Fruit fly (Drosophila melanogaster): ENCODE data around the gene CG4041.

Gene CG4041

dm6 chrX:4918228-4919022 is at the start of gene CG4041, which contains the start of gene Hgsnat:
Gene CG4041 (minus strand): TSS chrX:4918447.
Gene Hgsnat (plus strand): TSS chrX:4918730.
- TF ChIP-seq Dll (optimal IDR thresholded peaks at IDR 0.05) (no peak), psq (optimal IDR thresholded peaks at IDR 0.05) (no peak), pan (optimal IDR thresholded peaks at IDR 0.05) (no peak), CG8478 (optimal IDR thresholded peaks at IDR 0.05) (no peak), usp (GFP tag; optimal IDR thresholded peaks at IDR 0.05) (no peak), EcR (GFP tag; optimal IDR thresholded peaks at IDR 0.05) (no peak)

dm6 chrX:4965673-4966072 is 47.4 kb upstream of the CG4041 start:
- TF ChIP-seq EcR (GFP tag; optimal IDR thresholded peaks at IDR 0.05) (no peak), CG8478 (optimal IDR thresholded peaks at IDR 0.05) (no peak), usp (GFP tag; optimal IDR thresholded peaks at IDR 0.05) (no peak)

dm6 chrX:4962964-4963363 is 44.7 kb upstream of the CG4041 start:
- no peak for TF ChIP-seq EcR (GFP tag; optimal IDR thresholded peaks at IDR 0.05)
- no peak for TF ChIP-seq usp (GFP tag; optimal IDR thresholded peaks at IDR 0.05)
- TF ChIP-seq psq (optimal IDR thresholded peaks at IDR 0.05), result no peak

dm6 chrX:4961028-4961427 is 42.8 kb upstream of the CG4041 start, which contains the start of gene CG15468:
Gene CG15468 (minus strand): TSS chrX:4961128.
- TF ChIP-seq CG8478 (optimal IDR thresholded peaks at IDR 0.05) (no peak), pan (optimal IDR thresholded peaks at IDR 0.05) (no peak), EcR (GFP tag; optimal IDR thresholded peaks at IDR 0.05) (no peak)

dm6 chrX:4958872-4959271 is 40.6 kb upstream of the CG4041 start:
- TF ChIP-seq pan (optimal IDR thresholded peaks at IDR 0.05) (no peak), Dll (optimal IDR thresholded peaks at IDR 0.05) (no peak), usp (GFP tag; optimal IDR thresholded peaks at IDR 0.05) (no peak), EcR (GFP tag; optimal IDR thresholded peaks at IDR 0.05) (no peak), CG8478 (optimal IDR thresholded peaks at IDR 0.05) (no peak), psq (optimal IDR thresholded peaks at IDR 0.05) (no peak)

dm6 chrX:4955788-4956442 is 37.7 kb upstream of the CG4041 start:
- TF ChIP-seq CG8478 (optimal IDR thresholded peaks at IDR 0.05) (no peak), usp (GFP tag; optimal IDR thresholded peaks at IDR 0.05) (no peak), EcR (GFP tag; optimal IDR thresholded peaks at IDR 0.05) (no peak), psq (optimal IDR thresholded peaks at IDR 0.05) (no peak)

- no peak for TF ChIP-seq pan (optimal IDR thresholded peaks at IDR 0.05)
- no peak for TF ChIP-seq CG8478 (optimal IDR thresholded peaks at IDR 0.05)
- no peak for TF ChIP-seq Dll (optimal IDR thresholded peaks at IDR 0.05)
- TF ChIP-seq usp (GFP tag; optimal IDR thresholded peaks at IDR 0.05), result no peak
- no peak for TF ChIP-seq EcR (GFP tag; optimal IDR thresholded peaks at IDR 0.05)
- no peak for TF ChIP-seq psq (optimal IDR thresholded peaks at IDR 0.05)
Measured at dm6 chrX:4943505-4943904, 25.3 kb upstream of the CG4041 start.

- TF ChIP-seq EcR (GFP tag; optimal IDR thresholded peaks at IDR 0.05), result no peak
- no peak for TF ChIP-seq Dll (optimal IDR thresholded peaks at IDR 0.05)
- no peak for TF ChIP-seq pan (optimal IDR thresholded peaks at IDR 0.05)
- TF ChIP-seq psq (optimal IDR thresholded peaks at IDR 0.05), result no peak
- no peak for TF ChIP-seq usp (GFP tag; optimal IDR thresholded peaks at IDR 0.05)
Measured at dm6 chrX:4941512-4941911, 23.3 kb upstream of the CG4041 start.

dm6 chrX:4940527-4940926 is 22.3 kb upstream of the CG4041 start:
- no peak for TF ChIP-seq usp (GFP tag; optimal IDR thresholded peaks at IDR 0.05)
- TF ChIP-seq psq (optimal IDR thresholded peaks at IDR 0.05), result no peak
- TF ChIP-seq pan (optimal IDR thresholded peaks at IDR 0.05), result no peak
- no peak for TF ChIP-seq CG8478 (optimal IDR thresholded peaks at IDR 0.05)
- TF ChIP-seq EcR (GFP tag; optimal IDR thresholded peaks at IDR 0.05), result no peak
- no peak for TF ChIP-seq Dll (optimal IDR thresholded peaks at IDR 0.05)

- no peak for TF ChIP-seq EcR (GFP tag; optimal IDR thresholded peaks at IDR 0.05)
Measured at dm6 chrX:4939788-4940441, 21.7 kb upstream of the CG4041 start.

- TF ChIP-seq EcR (GFP tag; optimal IDR thresholded peaks at IDR 0.05) (no peak), pan (optimal IDR thresholded peaks at IDR 0.05) (no peak)
Measured at dm6 chrX:4938986-4939385, 20.7 kb upstream of the CG4041 start, which contains the start of gene Ptp4E. Gene Ptp4E (plus strand): TSS chrX:4939128.

- no peak for TF ChIP-seq Dll (optimal IDR thresholded peaks at IDR 0.05)
- no peak for TF ChIP-seq psq (optimal IDR thresholded peaks at IDR 0.05)
- no peak for TF ChIP-seq EcR (GFP tag; optimal IDR thresholded peaks at IDR 0.05)
- no peak for TF ChIP-seq usp (GFP tag; optimal IDR thresholded peaks at IDR 0.05)
- TF ChIP-seq pan (optimal IDR thresholded peaks at IDR 0.05), result no peak
- no peak for TF ChIP-seq CG8478 (optimal IDR thresholded peaks at IDR 0.05)
Measured at dm6 chrX:4938072-4938336, 19.8 kb upstream of the CG4041 start, which contains the start of gene CG44774. Gene CG44774 (minus strand): TSS chrX:4938105.
